Fruit fly (Drosophila melanogaster): ENCODE data around the gene MetRS-m.

The MetRS-m gene

DNA sequence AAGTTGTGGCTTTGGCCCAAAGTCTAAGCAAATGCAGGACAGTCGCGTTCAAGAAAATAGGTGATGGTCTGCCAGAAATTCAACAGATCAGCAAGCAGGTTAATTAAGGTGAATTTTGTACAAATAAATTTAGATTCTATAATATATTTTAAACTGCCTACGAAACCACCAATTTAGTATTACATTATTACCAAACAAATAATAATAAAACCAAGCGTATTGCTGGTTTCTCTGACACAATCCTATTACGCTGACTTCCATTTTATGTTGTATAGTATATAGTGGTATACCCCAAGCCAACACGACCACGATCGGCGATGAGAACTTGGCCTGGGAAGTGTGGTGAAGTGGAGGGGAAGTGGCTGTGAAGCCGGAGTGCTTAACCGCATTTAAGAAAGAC lies 31.6 kb upstream of the MetRS-m start (continued):
- TF ChIP-seq CG13296 (GFP tag; optimal IDR thresholded peaks at IDR 0.05) (peak; percentile 8), inv (GFP tag; IDR thresholded peaks at IDR 0.05; ENCODE audit: partially characterized antibody) (no peak), Blimp-1 (GFP tag; optimal IDR thresholded peaks at IDR 0.05) (peak; percentile 33), CG11696 (GFP tag; IDR thresholded peaks at IDR 0.05) (peak; percentile 51), CG17385 (GFP tag; optimal IDR thresholded peaks at IDR 0.05) (peak; percentile 3), Ada2b (GFP tag; IDR thresholded peaks at IDR 0.05) (peak; percentile 30; the same call in 1 of the 2 replicates), Eip74EF (GFP tag; optimal IDR thresholded peaks at IDR 0.05) (peak in 1 of 2 experiments; percentile 22), Drgx (GFP tag; IDR thresholded peaks at IDR 0.05) (peak; percentile 81), Fer3 (tag; optimal IDR thresholded peaks at IDR 0.05) (peak; percentile 7), CG11504 (tag; optimal IDR thresholded peaks at IDR 0.05) (peak; percentile 54), bsh (GFP tag; optimal IDR thresholded peaks at IDR 0.05) (peak; percentile 19 to 72), CG4404 (GFP tag; IDR thresholded peaks at IDR 0.05) (no peak), CG8388 (GFP tag; optimal IDR thresholded peaks at IDR 0.05) (no peak), disco-r (GFP tag; optimal IDR thresholded peaks at IDR 0.05) (no peak), zfh1 (GFP tag; IDR thresholded peaks at IDR 0.05) (0 out of 3 replicates have a peak, but pooled peaks have one; percentile 13), Xbp1 (GFP tag; optimal IDR thresholded peaks at IDR 0.05) (peak; percentile 9), CG4328 (GFP tag; optimal IDR thresholded peaks at IDR 0.05) (no peak), prd (optimal IDR thresholded peaks at IDR 0.05) (no peak), prd (GFP tag; IDR thresholded peaks at IDR 0.05) (peak; percentile 28; the same call in 1 of the 3 replicates), Hmr (GFP tag; optimal IDR thresholded peaks at IDR 0.05) (peak; percentile 2), btn (GFP tag; optimal IDR thresholded peaks at IDR 0.05) (no peak), CG10565 (GFP tag; optimal IDR thresholded peaks at IDR 0.05) (no peak), hkb (optimal IDR thresholded peaks at IDR 0.05) (no peak), hkb (GFP tag; IDR thresholded peaks at IDR 0.05) (0 out of 2 replicates have a peak, but pooled peaks have one; percentile 39), Doc3 (GFP tag; IDR thresholded peaks at IDR 0.05; ENCODE audit: partially characterized antibody) (no peak), CG4617 (GFP tag; optimal IDR thresholded peaks at IDR 0.05; ENCODE audit: borderline replicate concordance) (no peak), CG12391 (tag; optimal IDR thresholded peaks at IDR 0.05) (peak; percentile 16), CG1792 (GFP tag; optimal IDR thresholded peaks at IDR 0.05) (no peak), grau (tag; optimal IDR thresholded peaks at IDR 0.05) (peak; percentile 32), CG3726 (GFP tag; IDR thresholded peaks at IDR 0.05) (no peak), CG11093 (GFP tag; IDR thresholded peaks at IDR 0.05) (no peak), sens (GFP tag) (peak; percentile 52), CG18262 (tag; optimal IDR thresholded peaks at IDR 0.05) (peak; percentile 1), CG17328 (GFP tag; IDR thresholded peaks at IDR 0.05) (0 out of 2 replicates have a peak, but pooled peaks have one; percentile 11), CG13424 (tag; optimal IDR thresholded peaks at IDR 0.05) (peak; percentile 17), nom (GFP tag; optimal IDR thresholded peaks at IDR 0.05) (peak; percentile 74), CG32767 (GFP tag; IDR thresholded peaks at IDR 0.05) (no peak), klu (GFP tag; IDR thresholded peaks at IDR 0.05) (no peak), CG15514 (GFP tag; optimal IDR thresholded peaks at IDR 0.05) (peak; percentile 15), CG10979 (tag; optimal IDR thresholded peaks at IDR 0.05) (peak; percentile 16), CG5180 (GFP tag; optimal IDR thresholded peaks at IDR 0.05) (peak; percentile 6), tap (tag; optimal IDR thresholded peaks at IDR 0.05) (peak; percentile 21), gem (tag; optimal IDR thresholded peaks at IDR 0.05) (peak; percentile 26), dmrt99B (tag; optimal IDR thresholded peaks at IDR 0.05) (peak; percentile 19), lmd (GFP tag; IDR thresholded peaks at IDR 0.05) (peak; percentile 22; the same call in 1 of the 2 replicates), Ssrp (tag; optimal IDR thresholded peaks at IDR 0.05) (peak; percentile 22), bbx (GFP tag; IDR thresholded peaks at IDR 0.05; ENCODE audit: partially characterized antibody) (no peak), CG2678 (tag; optimal IDR thresholded peaks at IDR 0.05) (peak; percentile 46)

All from whole organism, embryonic.